Fruit fly (Drosophila melanogaster) whole organism, embryonic: ENCODE data around the gene CG17549.
A peak's percentile ranks its signal among the peaks of the same experiment; 100 is the strongest.

Experiments used
- Antp ChIP-seq: fragments of 200-800 bp; sonication (Bioruptor generic); optimal IDR thresholded peaks from 3 replicates; lab custom pipeline; 2016; ENCODE audit warnings: missing biosample characterization, missing genetic modification characterization
- BEAF-32 ChIP-seq: fragments of 200-800 bp; sonication (Bioruptor generic); optimal IDR thresholded peaks from 3 replicates; lab custom pipeline; 2017; ENCODE audit warnings: missing biosample characterization, missing genetic modification characterization, mild to moderate bottlenecking, moderate library complexity, missing genetic modification reagents
- CG11093 ChIP-seq: fragments of 200-800 bp; sonication (Bioruptor generic); IDR thresholded peaks from 3 replicates; pipeline ENCODE4 v1.3.6; 2022; ENCODE audit warnings: missing biosample characterization, missing genetic modification characterization
- CG11398 ChIP-seq: fragments of 200-800 bp; sonication (Bioruptor generic); optimal IDR thresholded peaks from 2 replicates; lab custom pipeline; 2016; ENCODE audit warnings: missing biosample characterization, missing genetic modification characterization
- CG11560 ChIP-seq: fragments of 200-800 bp; sonication (Bioruptor generic); IDR thresholded peaks from 3 replicates; pipeline ENCODE4 v1.3.6; 2022; ENCODE audit warnings: missing biosample characterization, missing genetic modification characterization
- CG12155 ChIP-seq: fragments of 200-800 bp; sonication (Bioruptor generic); optimal IDR thresholded peaks from 3 replicates; lab custom pipeline; 2016; ENCODE audit warnings: missing biosample characterization, missing genetic modification characterization
- CG13287 ChIP-seq: fragments of 200-800 bp; sonication (Bioruptor generic); IDR thresholded peaks from 2 replicates; pipeline ENCODE4 v1.3.6; 2022; ENCODE audit warnings: missing biosample characterization, missing genetic modification characterization; ENCODE audit not compliant: partially characterized antibody
- CG17359 ChIP-seq: fragments of 200-800 bp; sonication (Bioruptor generic); optimal IDR thresholded peaks from 3 replicates; lab custom pipeline; 2018; ENCODE audit warnings: missing biosample characterization, mild to moderate bottlenecking, missing genetic modification characterization, moderate library complexity
- CG17568 ChIP-seq: fragments of 200-800 bp; sonication (Bioruptor generic); optimal IDR thresholded peaks from 2 replicates; lab custom pipeline; 2018; ENCODE audit warnings: missing biosample characterization, mild to moderate bottlenecking, missing genetic modification characterization, moderate library complexity
- CG1832 ChIP-seq: fragments of 200-800 bp; sonication (Bioruptor generic); optimal IDR thresholded peaks from 2 replicates; lab custom pipeline; 2017; ENCODE audit warnings: missing biosample characterization, mild to moderate bottlenecking, missing genetic modification characterization, inconsistent platforms
- CG18599 ChIP-seq: fragments of 200-800 bp; sonication (Bioruptor generic); optimal IDR thresholded peaks from 3 replicates; lab custom pipeline; 2017; ENCODE audit warnings: missing biosample characterization, missing genetic modification characterization, mild to moderate bottlenecking, moderate library complexity, missing genetic modification reagents
- CG2678 ChIP-seq: fragments of 200-800 bp; sonication (Bioruptor generic); optimal IDR thresholded peaks from 3 replicates; lab custom pipeline; 2019; ENCODE audit warnings: missing biosample characterization, mild to moderate bottlenecking, missing genetic modification characterization, moderate library complexity
- CG2712 ChIP-seq: fragments of 200-800 bp; optimal IDR thresholded peaks from 3 replicates; lab custom pipeline; 2019; ENCODE audit warnings: missing biosample characterization, mild to moderate bottlenecking, missing genetic modification characterization, moderate library complexity
- CG2889 ChIP-seq: fragments of 200-800 bp; sonication (Bioruptor generic); IDR thresholded peaks from 3 replicates; pipeline ENCODE4 v1.3.6; 2022; ENCODE audit warnings: missing biosample characterization, missing genetic modification characterization
- CG31365 ChIP-seq: fragments of 200-800 bp; sonication (Bioruptor generic); optimal IDR thresholded peaks from 2 replicates; lab custom pipeline; 2018; ENCODE audit warnings: missing biosample characterization, mild to moderate bottlenecking, missing genetic modification characterization
- CG32532 ChIP-seq: fragments of 200-800 bp; sonication (Bioruptor generic); IDR thresholded peaks from 2 replicates; pipeline ENCODE4 v1.3.6; 2022; ENCODE audit warnings: missing biosample characterization, missing genetic modification characterization
- CG33213 ChIP-seq: fragments of 200-800 bp; sonication (Bioruptor generic); optimal IDR thresholded peaks from 3 replicates; lab custom pipeline; 2016; ENCODE audit warnings: missing biosample characterization, missing genetic modification characterization
- CG34224 ChIP-seq: fragments of 200-800 bp; sonication (Bioruptor generic); IDR thresholded peaks from 3 replicates; pipeline ENCODE4 v1.3.6; 2022; ENCODE audit warnings: missing biosample characterization, missing genetic modification characterization; ENCODE audit not compliant: partially characterized antibody
- CG3838 ChIP-seq: fragments of 200-800 bp; sonication (Bioruptor generic); optimal IDR thresholded peaks from 3 replicates; lab custom pipeline; 2016; ENCODE audit warnings: missing biosample characterization, missing genetic modification characterization
- CG4424 ChIP-seq: fragments of 200-800 bp; sonication (Bioruptor generic); optimal IDR thresholded peaks from 3 replicates; lab custom pipeline; 2016; ENCODE audit warnings: missing biosample characterization, missing genetic modification characterization
- CG6272 ChIP-seq: fragments of 200-800 bp; sonication (Bioruptor generic); IDR thresholded peaks from 2 replicates; pipeline ENCODE4 v1.3.6; 2022; ENCODE audit warnings: missing biosample characterization, missing genetic modification characterization
- CG6654 ChIP-seq: fragments of 200-800 bp; sonication (Bioruptor generic); optimal IDR thresholded peaks from 2 replicates; lab custom pipeline; 2017; ENCODE audit warnings: missing biosample characterization, mild to moderate bottlenecking, missing genetic modification characterization
- Camta ChIP-seq: fragments of 200-800 bp; sonication (Bioruptor generic); optimal IDR thresholded peaks from 2 replicates; lab custom pipeline; 2016; ENCODE audit warnings: missing biosample characterization, missing genetic modification characterization
- CoRest ChIP-seq: fragments of 200-800 bp; sonication (Bioruptor generic); optimal IDR thresholded peaks from 3 replicates; lab custom pipeline; 2018; ENCODE audit warnings: missing biosample characterization, mild to moderate bottlenecking, missing genetic modification characterization, moderate library complexity
- D ChIP-seq, 2 experiments: fragments of 200-800 bp in 1 of 2; fragments of >200 bp in 1 of 2; sonication (Bioruptor generic) in 1 of 2; optimal IDR thresholded peaks; 2 replicates in 1 of 2; 3 replicates in 1 of 2; lab custom pipeline; 2017; ENCODE audit warnings: mild to moderate bottlenecking in 1 of 2, missing biosample characterization in 1 of 2, missing genetic modification characterization in 1 of 2, missing genetic modification reagents in 1 of 2
- E2f2 ChIP-seq: fragments of 200-800 bp; sonication (Bioruptor generic); IDR thresholded peaks from 2 replicates; pipeline ENCODE4 v1.3.6; 2022; ENCODE audit warnings: missing biosample characterization, missing genetic modification characterization
- HLH4C ChIP-seq: fragments of 200-800 bp; sonication (Bioruptor generic); IDR thresholded peaks from 3 replicates; pipeline ENCODE4 v1.3.6; 2022; ENCODE audit warnings: missing biosample characterization, missing genetic modification characterization; ENCODE audit not compliant: partially characterized antibody
- Hey ChIP-seq: fragments of 200-800 bp; sonication (Bioruptor generic); optimal IDR thresholded peaks from 3 replicates; lab custom pipeline; 2018; ENCODE audit warnings: missing biosample characterization, mild to moderate bottlenecking, missing genetic modification characterization
- Lhr ChIP-seq: fragments of 200-800 bp; sonication (Bioruptor generic); optimal IDR thresholded peaks from 3 replicates; lab custom pipeline; 2017; ENCODE audit warnings: mild to moderate bottlenecking, missing biosample characterization, missing genetic modification reagents, missing genetic modification characterization
- Rfx ChIP-seq: fragments of 200-800 bp; sonication (Bioruptor generic); IDR thresholded peaks from 2 replicates; pipeline ENCODE4 v1.3.6; 2022; ENCODE audit warnings: missing biosample characterization, missing genetic modification characterization
- ase ChIP-seq: fragments of 200-800 bp; sonication (Bioruptor generic); IDR thresholded peaks from 3 replicates; pipeline ENCODE4 v1.3.6; 2022; ENCODE audit warnings: missing biosample characterization, missing genetic modification characterization
- bbx ChIP-seq: fragments of 200-800 bp; sonication (Bioruptor generic); IDR thresholded peaks from 2 replicates; pipeline ENCODE4 v1.3.6; 2022; ENCODE audit warnings: missing biosample characterization, missing genetic modification characterization; ENCODE audit not compliant: partially characterized antibody
- cad ChIP-seq: fragments of >200 bp; optimal IDR thresholded peaks from 2 replicates; lab custom pipeline; 2017; ENCODE audit warnings: missing biosample characterization, missing genetic modification characterization
- crol ChIP-seq: fragments of 200-800 bp; sonication (Bioruptor generic); IDR thresholded peaks from 2 replicates; pipeline ENCODE4 v1.3.6; 2022; ENCODE audit warnings: missing biosample characterization, missing genetic modification characterization
- fd64A ChIP-seq: fragments of 200-800 bp; sonication (Bioruptor generic); optimal IDR thresholded peaks from 3 replicates; lab custom pipeline; 2018; ENCODE audit warnings: missing biosample characterization, mild to moderate bottlenecking, missing genetic modification characterization
- ftz-f1 ChIP-seq: fragments of 200-800 bp; sonication (Bioruptor generic); optimal IDR thresholded peaks from 2 replicates; lab custom pipeline; 2016; ENCODE audit warnings: missing biosample characterization, missing genetic modification characterization
- ham ChIP-seq: fragments of 200-800 bp; sonication (Bioruptor generic); IDR thresholded peaks from 2 replicates; pipeline ENCODE4 v1.3.6; 2022; ENCODE audit warnings: missing biosample characterization, missing genetic modification characterization
- hth ChIP-seq: fragments of >200 bp; optimal IDR thresholded peaks from 2 replicates; lab custom pipeline; 2017; ENCODE audit warnings: inconsistent platforms
- ind ChIP-seq: fragments of 200-800 bp; sonication (Bioruptor generic); optimal IDR thresholded peaks from 3 replicates; lab custom pipeline; 2016; ENCODE audit warnings: missing biosample characterization, missing genetic modification characterization
- jing ChIP-seq: fragments of 200-800 bp; sonication (Bioruptor generic); optimal IDR thresholded peaks from 2 replicates; lab custom pipeline; 2018; ENCODE audit warnings: missing biosample characterization, mild to moderate bottlenecking, missing genetic modification characterization
- ken ChIP-seq: fragments of 200-800 bp; sonication (Bioruptor generic); IDR thresholded peaks from 3 replicates; pipeline ENCODE4 v1.3.6; 2022; ENCODE audit warnings: missing biosample characterization, missing genetic modification characterization
- lov ChIP-seq, 2 experiments: fragments of 200-800 bp in 1 of 2; fragments of >200 bp in 1 of 2; sonication (Bioruptor generic) in 1 of 2; IDR thresholded peaks in 1 of 2; optimal IDR thresholded peaks in 1 of 2; 2 replicates in 1 of 2; 3 replicates in 1 of 2; pipeline versions ENCODE4 v1.3.6 to Lab custom; 2017 to 2022; ENCODE audit warnings: missing biosample characterization in 1 of 2, missing genetic modification characterization in 1 of 2
- pzg ChIP-seq: fragments of 200-800 bp; sonication (Bioruptor generic); optimal IDR thresholded peaks from 3 replicates; lab custom pipeline; 2018; ENCODE audit warnings: missing biosample characterization, mild to moderate bottlenecking, missing genetic modification characterization, moderate library complexity
- schlank ChIP-seq: fragments of 200-800 bp; sonication (Bioruptor generic); optimal IDR thresholded peaks from 2 replicates; lab custom pipeline; 2018; ENCODE audit warnings: missing biosample characterization, mild to moderate bottlenecking, missing genetic modification characterization
- seq ChIP-seq: fragments of 200-800 bp; sonication (Bioruptor generic); IDR thresholded peaks from 2 replicates; pipeline ENCODE4 v1.3.6; 2022; ENCODE audit warnings: missing biosample characterization, missing genetic modification characterization
- sisA ChIP-seq: fragments of 200-800 bp; sonication (Bioruptor generic); IDR thresholded peaks from 2 replicates; pipeline ENCODE4 v1.3.6; 2022; ENCODE audit warnings: missing biosample characterization, missing genetic modification characterization
- slp2 ChIP-seq: fragments of 200-800 bp; sonication (Bioruptor generic); optimal IDR thresholded peaks from 2 replicates; lab custom pipeline; 2016; ENCODE audit warnings: missing biosample characterization, missing genetic modification characterization
- stc ChIP-seq: fragments of 200-800 bp; sonication (Bioruptor generic); IDR thresholded peaks from 2 replicates; pipeline ENCODE4 v1.3.6; 2022; ENCODE audit warnings: missing biosample characterization, missing genetic modification characterization
- wor ChIP-seq: fragments of 200-800 bp; sonication (Bioruptor generic); IDR thresholded peaks from 2 replicates; pipeline ENCODE4 v1.3.6; 2022; ENCODE audit warnings: missing biosample characterization, missing genetic modification characterization
- z ChIP-seq: fragments of 200-800 bp; sonication (Bioruptor generic); IDR thresholded peaks from 3 replicates; pipeline ENCODE4 v1.3.6; 2022; ENCODE audit warnings: missing biosample characterization, missing genetic modification characterization
- zf30C ChIP-seq: fragments of 200-800 bp; sonication (Bioruptor generic); optimal IDR thresholded peaks from 3 replicates; lab custom pipeline; 2018; ENCODE audit warnings: missing biosample characterization, mild to moderate bottlenecking, missing genetic modification characterization

Gene CG17549

dm6 chr2L:19434260-19434659 lies 44.4 kb upstream of the CG17549 start (continued):
- TF ChIP-seq CG3838 (no peak), ftz-f1 (no peak), CG33213 (GFP tag; lab: Kevin White, UChicago) (peak; percentile 16), Rfx (no peak), CG11398 (GFP tag; lab: Kevin White, UChicago) (no peak), fd64A (GFP tag; lab: Kevin White, UChicago) (peak; percentile 79), pzg (GFP tag; lab: Kevin White, UChicago) (no peak), CG4424 (no peak), crol (no peak), CG2712 (tag; lab: Kevin White, UChicago) (peak; percentile 74), Lhr (GFP tag; lab: Kevin White, UChicago) (peak; percentile 33), cad (GFP tag; lab: Kevin White, UChicago) (no peak), CG34224 (no peak), jing (GFP tag; lab: Kevin White, UChicago) (no peak), CG2889 (GFP tag; lab: Robert Waterston, UW) (no peak), CG6654 (GFP tag; lab: Kevin White, UChicago) (no peak), CG17359 (peak; percentile 63), z (GFP tag; lab: Robert Waterston, UW) (no peak), E2f2 (GFP tag; lab: Robert Waterston, UW) (no peak), CG6272 (no peak), wor (GFP tag; lab: Robert Waterston, UW) (no peak), BEAF-32 (no peak), zf30C (no peak), lov (optimal IDR thresholded peaks at IDR 0.05; lab: Kevin White, UChicago) (no peak), lov (GFP tag; IDR thresholded peaks at IDR 0.05; lab: Robert Waterston, UW) (no peak), CG1832 (GFP tag; lab: Kevin White, UChicago) (no peak), Camta (GFP tag; lab: Kevin White, UChicago) (no peak), CG31365 (peak; percentile 66), D (optimal IDR thresholded peaks at IDR 0.05; lab: Kevin White, UChicago) (no peak), D (GFP tag; optimal IDR thresholded peaks at IDR 0.05; lab: Kevin White, UChicago) (peak; percentile 64), stc (GFP tag; lab: Robert Waterston, UW) (no peak; the same call in 1 of the 2 replicates), seq (GFP tag; lab: Robert Waterston, UW) (no peak), CG11560 (tag; lab: Robert Waterston, UW) (no peak), CG18599 (GFP tag; lab: Kevin White, UChicago) (peak; percentile 64), CoRest (tag; lab: Kevin White, UChicago) (no peak), slp2 (GFP tag; lab: Kevin White, UChicago) (no peak), CG11093 (GFP tag; lab: Robert Waterston, UW) (no peak), ind (GFP tag; lab: Kevin White, UChicago) (no peak), Antp (no peak), bbx (GFP tag; lab: Robert Waterston, UW) (no peak), CG12155 (GFP tag; lab: Kevin White, UChicago) (no peak), CG2678 (peak; percentile 76), hth (lab: Kevin White, UChicago) (no peak), Hey (no peak), ken (no peak), HLH4C (GFP tag; lab: Robert Waterston, UW) (no peak), ase (GFP tag; lab: Robert Waterston, UW) (no peak), ham (GFP tag; lab: Robert Waterston, UW) (no peak), sisA (GFP tag; lab: Robert Waterston, UW) (no peak), schlank (tag; lab: Kevin White, UChicago) (no peak), CG13287 (GFP tag; lab: Robert Waterston, UW) (no peak), CG17568 (no peak), CG32532 (GFP tag; lab: Robert Waterston, UW) (no peak)
